Worm (Caenorhabditis elegans): ENCODE results near the gene unc-27.

DNA sequence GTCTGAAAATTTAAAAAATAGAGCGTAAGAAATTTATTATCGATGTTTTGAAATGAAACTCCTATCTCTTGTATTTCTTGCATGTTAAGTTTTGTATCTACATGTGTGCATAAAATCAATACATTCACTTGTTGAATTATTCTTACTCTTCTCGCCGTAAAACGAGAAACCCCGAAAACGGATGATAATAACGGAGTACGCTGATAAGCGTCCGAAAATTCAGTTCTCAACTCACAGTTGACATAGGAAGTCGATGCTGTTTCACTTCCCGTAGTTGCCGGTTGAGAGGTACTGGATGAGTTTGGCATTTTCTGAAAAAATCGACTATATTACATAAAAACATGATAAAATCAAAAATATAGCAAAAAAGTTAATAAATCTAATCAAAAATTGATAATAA is 46.1 kb downstream of the unc-27 start, which contains the start of gene sec-15:
- TF ChIP-seq fos-1 (tag; optimal IDR thresholded peaks at IDR 0.05), result no peak
- TF ChIP-seq jun-1 (tag; optimal IDR thresholded peaks at IDR 0.05), result no peak
- no peak for TF ChIP-seq nhr-237 (tag; optimal IDR thresholded peaks at IDR 0.05)
